Worm (Caenorhabditis elegans) whole organism, young adult: ENCODE data around the gene frl-1.

Experiments
- attf-5 ChIP-seq: fragments of 200-800 bp; sonication (Bioruptor generic); optimal IDR thresholded peaks from 2 replicates; lab custom pipeline; 2018; ENCODE audit warnings: mild to moderate bottlenecking, missing genetic modification characterization, missing compliant biosample characterization
- let-607 ChIP-seq, 2 experiments: fragments of 200-800 bp in 1 of 2; sonication (Bioruptor generic) in 1 of 2; sonication (generic microtip) in 1 of 2; optimal IDR thresholded peaks; 2 replicates each; lab custom pipeline; 2016 to 2018; ENCODE audit warnings: mild to moderate bottlenecking in 2 of 2, missing compliant biosample characterization in 2 of 2, missing genetic modification characterization in 2 of 2, moderate library complexity in 2 of 2, missing genotype in 1 of 2
- nhr-90 ChIP-seq: sonication (generic microtip); optimal IDR thresholded peaks from 2 replicates; lab custom pipeline; 2016; ENCODE audit warnings: missing genotype, mild to moderate bottlenecking, missing genetic modification characterization, missing compliant biosample characterization
- pha-4 ChIP-seq: fragments of 150-350 bp; sonication (generic microtip); optimal IDR thresholded peaks from 2 replicates; lab custom pipeline; 2014; ENCODE audit warnings: missing biosample characterization, missing genetic modification reagents, missing genetic modification characterization
- repo-1 ChIP-seq: sonication (generic microtip); optimal IDR thresholded peaks from 2 replicates; lab custom pipeline; 2017; ENCODE audit warnings: mild to moderate bottlenecking, missing genetic modification characterization, missing compliant biosample characterization
- ztf-26 ChIP-seq: sonication (generic microtip); optimal IDR thresholded peaks from 2 replicates; lab custom pipeline; 2017; ENCODE audit warnings: missing genetic modification characterization, missing compliant biosample characterization

ce11 chrIII:2112009-2112408 lies 11.9 kb upstream of the frl-1 start:
- TF ChIP-seq let-607 (tag; optimal IDR thresholded peaks at IDR 0.05; lab: Kevin White, UChicago): no peak
- no peak for TF ChIP-seq attf-5 (GFP tag; lab: Kevin White, UChicago)
- no peak for TF ChIP-seq repo-1 (tag; lab: Kevin White, UChicago)
- TF ChIP-seq pha-4 (tag; lab: Kevin White, UChicago): no peak
- TF ChIP-seq ztf-26 (tag; lab: Kevin White, UChicago): no peak
- no peak for TF ChIP-seq nhr-90 (tag; lab: Kevin White, UChicago)
